Worm (Caenorhabditis elegans) whole organism, L1 larva: ENCODE measurements around the gene algn-6.
A peak's percentile ranks its signal among the peaks of the same experiment; 100 is the strongest.

Experiments
- C16A3.4 ChIP-seq: fragments of 150-350 bp; optimal IDR thresholded peaks from 2 replicates; lab custom pipeline; 2014; ENCODE audit warnings: missing biosample characterization, missing genetic modification characterization
- C34B4.2 ChIP-seq: sonication (generic microtip); optimal IDR thresholded peaks from 2 replicates; lab custom pipeline; 2017; ENCODE audit warnings: mild to moderate bottlenecking, missing genetic modification characterization, missing compliant biosample characterization
- Y116A8C.19 ChIP-seq: sonication (generic microtip); optimal IDR thresholded peaks from 2 replicates; lab custom pipeline; 2016; ENCODE audit warnings: missing compliant biosample characterization, missing genetic modification characterization, borderline replicate concordance
- aha-1 ChIP-seq: fragments of 150-350 bp; optimal IDR thresholded peaks from 2 replicates; lab custom pipeline; 2014; ENCODE audit warnings: missing biosample characterization, missing genetic modification characterization
- alr-1 ChIP-seq: fragments of 200-800 bp; sonication (Bioruptor generic); optimal IDR thresholded peaks from 2 replicates; lab custom pipeline; 2018; ENCODE audit warnings: borderline replicate concordance, mild to moderate bottlenecking, missing genetic modification characterization, missing compliant biosample characterization
- aly-2 ChIP-seq: fragments of 150-350 bp; optimal IDR thresholded peaks from 2 replicates; lab custom pipeline; 2014; ENCODE audit warnings: missing biosample characterization, missing genetic modification characterization
- ama-1 ChIP-seq: fragments of 150-350 bp; optimal IDR thresholded peaks from 2 replicates; lab custom pipeline; 2014
- ceh-8 ChIP-seq: fragments of 200-800 bp; sonication (Bioruptor generic); optimal IDR thresholded peaks from 2 replicates; lab custom pipeline; 2018; ENCODE audit warnings: mild to moderate bottlenecking, missing genetic modification characterization, moderate library complexity, missing compliant biosample characterization
- ceh-82 ChIP-seq, 3 experiments: fragments of 150-350 bp in 1 of 3; sonication (generic microtip) in 2 of 3; optimal IDR thresholded peaks; 2 replicates each; lab custom pipeline; 2014 to 2017; ENCODE audit warnings: missing biosample characterization in 3 of 3, missing genetic modification characterization in 3 of 3
- ceh-90 ChIP-seq: sonication (generic microtip); optimal IDR thresholded peaks from 2 replicates; lab custom pipeline; 2016; ENCODE audit warnings: missing genetic modification characterization, missing compliant biosample characterization
- dpl-1 ChIP-seq, 3 experiments: fragments of 150-350 bp in 2 of 3; sonication (generic microtip) in 1 of 3; optimal IDR thresholded peaks; 2 replicates each; lab custom pipeline; 2014 to 2017; ENCODE audit warnings: missing biosample characterization in 3 of 3, missing genetic modification characterization in 3 of 3, missing genetic modification reagents in 3 of 3
- efl-1 ChIP-seq, 4 experiments: fragments of 150-350 bp; optimal IDR thresholded peaks in 3 of 4; peaks in 1 of 4; 1 replicate in 1 of 4; 2 replicates in 3 of 4; lab custom pipeline; 2014; ENCODE audit warnings: missing biosample characterization in 2 of 4, missing genetic modification characterization in 2 of 4, missing genetic modification reagents in 2 of 4
- egl-13 ChIP-seq: sonication (generic microtip); optimal IDR thresholded peaks from 2 replicates; lab custom pipeline; 2016; ENCODE audit warnings: missing genotype, missing genetic modification reagents, missing genetic modification characterization, missing compliant biosample characterization
- elt-3 ChIP-seq, 6 experiments: fragments of 150-350 bp in 1 of 6; sonication (generic microtip); optimal IDR thresholded peaks; 2 replicates each; lab custom pipeline; 2017 to 2018; ENCODE audit warnings: missing biosample characterization in 6 of 6, missing genetic modification characterization in 6 of 6, inconsistent platforms in 1 of 6
- fkh-10 ChIP-seq: sonication (generic microtip); optimal IDR thresholded peaks from 2 replicates; lab custom pipeline; 2017; ENCODE audit warnings: missing biosample characterization, missing genetic modification reagents, missing genetic modification characterization
- fkh-8 ChIP-seq: sonication (generic microtip); optimal IDR thresholded peaks from 2 replicates; lab custom pipeline; 2016; ENCODE audit warnings: mild to moderate bottlenecking, missing genetic modification characterization, missing compliant biosample characterization
- fos-1 ChIP-seq: fragments of 150-350 bp; optimal IDR thresholded peaks from 2 replicates; lab custom pipeline; 2014; ENCODE audit warnings: missing biosample characterization, missing genetic modification characterization
- grh-1 ChIP-seq: fragments of 200-800 bp; sonication (Bioruptor generic); IDR thresholded peaks from 2 replicates; pipeline ENCODE4 v1.3.6; 2022; ENCODE audit warnings: missing genetic modification reagents, missing genetic modification characterization, missing compliant biosample characterization
- hlh-4 ChIP-seq: sonication (generic microtip); optimal IDR thresholded peaks from 2 replicates; lab custom pipeline; 2016; ENCODE audit warnings: mild to moderate bottlenecking, missing genetic modification characterization, missing compliant biosample characterization
- hpl-2 ChIP-seq: fragments of 150-350 bp; optimal IDR thresholded peaks from 2 replicates; lab custom pipeline; 2014; ENCODE audit warnings: missing biosample characterization, missing genetic modification reagents, missing genetic modification characterization
- lin-13 ChIP-seq: fragments of 150-350 bp; optimal IDR thresholded peaks from 2 replicates; lab custom pipeline; 2014; ENCODE audit warnings: missing biosample characterization, missing genetic modification reagents, missing genetic modification characterization
- lin-14 ChIP-seq: fragments of 200-800 bp; sonication (Bioruptor generic); optimal IDR thresholded peaks from 2 replicates; lab custom pipeline; 2018; ENCODE audit warnings: mild to moderate bottlenecking, missing genetic modification characterization, moderate library complexity, missing compliant biosample characterization
- lin-15B ChIP-seq: fragments of 150-350 bp; sonication (generic microtip); optimal IDR thresholded peaks from 3 replicates; lab custom pipeline; 2014; ENCODE audit warnings: missing biosample characterization, missing genetic modification characterization
- lin-35 ChIP-seq, 2 experiments: fragments of 150-350 bp; optimal IDR thresholded peaks; 2 replicates each; lab custom pipeline; 2014; ENCODE audit warnings: missing biosample characterization in 2 of 2, missing genetic modification characterization in 2 of 2, missing genetic modification reagents in 2 of 2
- lir-3 ChIP-seq: sonication (generic microtip); optimal IDR thresholded peaks from 2 replicates; lab custom pipeline; 2016; ENCODE audit warnings: mild to moderate bottlenecking, missing genetic modification characterization, moderate library complexity, missing compliant biosample characterization; ENCODE audit not compliant: poor library complexity
- lsy-2 ChIP-seq, 2 experiments: fragments of 150-350 bp; optimal IDR thresholded peaks; 2 replicates each; lab custom pipeline; 2014; ENCODE audit warnings: missing biosample characterization in 2 of 2, missing genetic modification characterization in 2 of 2
- mdl-1 ChIP-seq, 2 experiments: fragments of 150-350 bp; optimal IDR thresholded peaks; 2 replicates each; lab custom pipeline; 2014 to 2017; ENCODE audit warnings: missing biosample characterization in 2 of 2, missing genetic modification characterization in 2 of 2, inconsistent platforms in 1 of 2
- mep-1 ChIP-seq: fragments of 150-350 bp; optimal IDR thresholded peaks from 2 replicates; lab custom pipeline; 2014; ENCODE audit warnings: missing biosample characterization, missing genetic modification characterization
- nhr-12 ChIP-seq: sonication (generic microtip); optimal IDR thresholded peaks from 2 replicates; lab custom pipeline; 2017; ENCODE audit warnings: missing biosample characterization, missing genetic modification characterization
- nhr-20 ChIP-seq: sonication (generic microtip); optimal IDR thresholded peaks from 2 replicates; lab custom pipeline; 2016; ENCODE audit warnings: mild to moderate bottlenecking, missing genetic modification characterization, missing compliant biosample characterization
- nhr-237 ChIP-seq: fragments of 150-350 bp; optimal IDR thresholded peaks from 2 replicates; lab custom pipeline; 2014; ENCODE audit warnings: missing biosample characterization, missing genetic modification characterization
- nhr-47 ChIP-seq: sonication (generic microtip); optimal IDR thresholded peaks from 2 replicates; lab custom pipeline; 2016; ENCODE audit warnings: mild to moderate bottlenecking, missing genetic modification characterization, moderate library complexity, missing compliant biosample characterization
- nhr-71 ChIP-seq: sonication (generic microtip); optimal IDR thresholded peaks from 2 replicates; lab custom pipeline; 2016; ENCODE audit warnings: mild to moderate bottlenecking, missing genetic modification characterization, moderate library complexity, missing compliant biosample characterization
- nhr-76 ChIP-seq: sonication (generic microtip); optimal IDR thresholded peaks from 2 replicates; lab custom pipeline; 2017; ENCODE audit warnings: missing biosample characterization, missing genetic modification characterization
- nhr-85 ChIP-seq: sonication (generic microtip); peaks from one replicate; lab custom pipeline; 2016; ENCODE audit warnings: missing genetic modification characterization, inconsistent platforms, missing compliant biosample characterization
- nhr-90 ChIP-seq: sonication (generic microtip); optimal IDR thresholded peaks from 2 replicates; lab custom pipeline; 2016; ENCODE audit warnings: mild to moderate bottlenecking, missing genetic modification characterization, missing compliant biosample characterization; ENCODE audit not compliant: poor library complexity
- pax-3 ChIP-seq: fragments of 200-800 bp; sonication (Bioruptor generic); optimal IDR thresholded peaks from 2 replicates; lab custom pipeline; 2018; ENCODE audit warnings: mild to moderate bottlenecking, missing genetic modification characterization, moderate library complexity, missing compliant biosample characterization
- rnt-1 ChIP-seq: sonication (generic microtip); optimal IDR thresholded peaks from 2 replicates; lab custom pipeline; 2016; ENCODE audit warnings: mild to moderate bottlenecking, missing genetic modification characterization, moderate library complexity, missing compliant biosample characterization
- snpc-4 ChIP-seq: fragments of 150-350 bp; optimal IDR thresholded peaks from 2 replicates; lab custom pipeline; 2014; ENCODE audit warnings: missing biosample characterization, missing genetic modification characterization
- snu-23 ChIP-seq: sonication (generic microtip); optimal IDR thresholded peaks from 2 replicates; lab custom pipeline; 2016; ENCODE audit warnings: missing genetic modification characterization, missing compliant biosample characterization
- swsn-7 ChIP-seq: sonication (generic microtip); optimal IDR thresholded peaks from 2 replicates; lab custom pipeline; 2016; ENCODE audit warnings: missing genetic modification characterization, missing compliant biosample characterization
- tbx-2 ChIP-seq: sonication (generic microtip); optimal IDR thresholded peaks from 2 replicates; lab custom pipeline; 2016; ENCODE audit warnings: missing genetic modification characterization, missing compliant biosample characterization
- tlp-1 ChIP-seq: fragments of 150-350 bp; optimal IDR thresholded peaks from 2 replicates; lab custom pipeline; 2014; ENCODE audit warnings: missing biosample characterization, missing genetic modification characterization
- unc-30 ChIP-seq: sonication (generic microtip); optimal IDR thresholded peaks from 2 replicates; lab custom pipeline; 2017; ENCODE audit warnings: missing biosample characterization, missing genetic modification characterization
- unc-62 ChIP-seq: fragments of 150-350 bp; optimal IDR thresholded peaks from 2 replicates; lab custom pipeline; 2014; ENCODE audit warnings: missing biosample characterization, missing genetic modification reagents, missing genetic modification characterization
- vab-15 ChIP-seq: sonication (generic microtip); optimal IDR thresholded peaks from 2 replicates; lab custom pipeline; 2017; ENCODE audit warnings: missing genotype, mild to moderate bottlenecking, missing genetic modification characterization, missing compliant biosample characterization
- ztf-11 ChIP-seq, 2 experiments: sonication (generic microtip); optimal IDR thresholded peaks; 2 replicates each; lab custom pipeline; 2016 to 2017; ENCODE audit warnings: missing genetic modification characterization in 2 of 2, missing biosample characterization in 1 of 2, missing compliant biosample characterization in 1 of 2

Gene algn-6

ce11 chrII:8037246-8037645 is 2.4 kb upstream of the algn-6 start, which contains the start of gene arp-6:
arp-6 (minus strand) TSS chrII:8037346.
- TF ChIP-seq nhr-76 (tag; lab: Kevin White, UChicago) (no peak), ceh-90 (no peak), mdl-1 (tag; optimal IDR thresholded peaks at IDR 0.05; lab: Kevin White, UChicago) (no peak), C34B4.2 (tag; lab: Kevin White, UChicago) (no peak), efl-1 (optimal IDR thresholded peaks at IDR 0.05; lab: Kevin White, UChicago) (no peak), efl-1 (GFP tag; optimal IDR thresholded peaks at IDR 0.05 in 1 of 2; lab: Kevin White, UChicago) (no peak), rnt-1 (tag; lab: Kevin White, UChicago) (no peak), nhr-237 (tag; lab: Kevin White, UChicago) (no peak), fkh-10 (GFP tag; lab: Kevin White, UChicago) (no peak), fkh-8 (tag; lab: Kevin White, UChicago) (no peak), nhr-20 (tag; lab: Kevin White, UChicago) (no peak), lin-14 (GFP tag; lab: Kevin White, UChicago) (no peak), hpl-2 (GFP tag; lab: Kevin White, UChicago) (no peak), nhr-12 (tag; lab: Kevin White, UChicago) (no peak), swsn-7 (no peak), egl-13 (tag; lab: Kevin White, UChicago) (no peak)

DNA sequence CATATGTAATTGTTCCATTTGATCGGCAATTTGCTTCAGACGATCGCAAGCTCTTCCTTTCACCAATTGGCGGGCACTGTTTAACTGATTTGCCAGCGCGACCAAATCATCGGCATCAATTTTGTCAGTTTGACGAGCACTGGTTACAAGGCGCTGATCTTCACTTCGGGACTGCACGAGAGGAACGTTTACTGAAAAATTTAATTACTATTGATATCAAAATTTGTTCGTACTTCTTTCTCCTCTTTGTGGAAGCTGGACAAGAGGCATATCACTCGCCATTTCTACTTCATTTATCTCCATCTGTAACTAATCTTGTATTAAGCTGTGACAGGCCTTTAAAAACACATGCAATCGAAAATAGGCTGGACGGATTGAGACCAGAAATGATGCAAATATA is 1.7 kb upstream of the algn-6 start, which contains the start of gene C08B11.9:
Gene C08B11.9 (minus strand): TSS at position 307 of the 400 bp plus-strand sequence.
- no peak for TF ChIP-seq fos-1 (tag; lab: Kevin White, UChicago)
- TF ChIP-seq alr-1 (tag; lab: Kevin White, UChicago), result no peak
- no peak for TF ChIP-seq vab-15 (tag; lab: Kevin White, UChicago)
- no peak for TF ChIP-seq unc-30 (tag; lab: Kevin White, UChicago)
- TF ChIP-seq mep-1, result no peak

DNA sequence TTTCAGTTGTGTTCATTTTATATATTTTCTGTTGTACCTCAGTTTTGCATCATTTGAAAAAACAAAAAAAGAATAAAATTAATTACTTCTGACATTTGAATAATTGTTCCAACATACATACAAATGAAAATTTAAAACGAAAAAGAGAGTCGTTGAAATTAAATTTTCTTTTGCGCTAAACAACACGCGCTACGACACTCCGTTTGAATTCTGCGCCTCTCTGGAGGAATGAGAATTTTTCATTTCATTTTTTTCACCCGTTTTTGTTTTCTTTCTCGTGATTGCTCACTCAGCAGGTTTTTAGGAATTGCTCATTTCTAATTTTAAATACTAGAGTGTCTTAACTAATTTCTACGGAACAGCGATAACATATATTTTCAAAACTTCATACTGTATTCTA is 2.0 kb downstream of the algn-6 start:
- no peak for TF ChIP-seq unc-30 (tag; lab: Kevin White, UChicago)
- no peak for TF ChIP-seq Y116A8C.19 (tag; lab: Kevin White, UChicago)
- TF ChIP-seq tbx-2 (tag; lab: Kevin White, UChicago), result no peak
- TF ChIP-seq nhr-90 (tag; lab: Kevin White, UChicago), result no peak
- peak; percentile 30 for TF ChIP-seq lin-14 (GFP tag; lab: Kevin White, UChicago)
- peak; percentile 43 for TF ChIP-seq snu-23 (GFP tag; lab: Kevin White, UChicago)
- no peak for TF ChIP-seq mdl-1 (tag; optimal IDR thresholded peaks at IDR 0.05; lab: Kevin White, UChicago)
- no peak for TF ChIP-seq ama-1 (lab: Kevin White, UChicago)
- TF ChIP-seq tlp-1 (tag; lab: Kevin White, UChicago), result no peak
- TF ChIP-seq grh-1 (GFP tag; lab: Robert Waterston, UW), result no peak
- peak; percentile 36 for TF ChIP-seq nhr-71 (tag; lab: Kevin White, UChicago)
- peak; percentile 21 to 38 for TF ChIP-seq efl-1 (optimal IDR thresholded peaks at IDR 0.05; lab: Kevin White, UChicago)
- TF ChIP-seq efl-1 (GFP tag; optimal IDR thresholded peaks at IDR 0.05 in 1 of 2; lab: Kevin White, UChicago), result peak; percentile 47 to 68
- peak; percentile 0 for TF ChIP-seq lin-13 (GFP tag; lab: Kevin White, UChicago)
- TF ChIP-seq pax-3 (tag; lab: Kevin White, UChicago), result no peak
- TF ChIP-seq elt-3 (tag; optimal IDR thresholded peaks at IDR 0.05; lab: Kevin White, UChicago), result no peak
- no peak for TF ChIP-seq aly-2 (tag; lab: Kevin White, UChicago)
- TF ChIP-seq nhr-76 (tag; lab: Kevin White, UChicago), result no peak
- TF ChIP-seq lin-35 (GFP tag; optimal IDR thresholded peaks at IDR 0.05; lab: Kevin White, UChicago), result peak; percentile 30 to 60
- TF ChIP-seq ceh-82 (tag; optimal IDR thresholded peaks at IDR 0.05; lab: Kevin White, UChicago), result peak in 1 of 3 experiments; percentile 16
- TF ChIP-seq snpc-4 (tag; lab: Kevin White, UChicago), result no peak
- TF ChIP-seq dpl-1 (GFP tag; optimal IDR thresholded peaks at IDR 0.05; lab: Kevin White, UChicago), result peak in 2 of 3 experiments; percentile 12 to 42
- TF ChIP-seq ztf-11 (tag; optimal IDR thresholded peaks at IDR 0.05; lab: Kevin White, UChicago), result no peak
- TF ChIP-seq swsn-7, result peak; percentile 48
- peak; percentile 65 to 74 for TF ChIP-seq lsy-2 (tag; optimal IDR thresholded peaks at IDR 0.05; lab: Kevin White, UChicago)
- peak; percentile 18 for TF ChIP-seq C16A3.4 (tag; lab: Kevin White, UChicago)
- no peak for TF ChIP-seq C34B4.2 (tag; lab: Kevin White, UChicago)
- no peak for TF ChIP-seq ceh-8 (GFP tag; lab: Kevin White, UChicago)
- peak; percentile 42 for TF ChIP-seq lir-3 (tag; lab: Kevin White, UChicago)
- TF ChIP-seq hlh-4 (tag; lab: Kevin White, UChicago), result no peak
- peak; percentile 54 for TF ChIP-seq nhr-85 (tag; lab: Kevin White, UChicago)
- TF ChIP-seq nhr-47 (tag; lab: Kevin White, UChicago), result peak; percentile 27
- no peak for TF ChIP-seq unc-62
- peak; percentile 72 for TF ChIP-seq lin-15B (tag; lab: Kevin White, UChicago)
- no peak for TF ChIP-seq aha-1 (tag; lab: Kevin White, UChicago)
- peak; percentile 32 for TF ChIP-seq nhr-20 (tag; lab: Kevin White, UChicago)
